Worm (Caenorhabditis elegans) whole organism, L3 larva: ENCODE results near the gene pals-18.

ENCODE experiments used
- R02D3.7 ChIP-seq: fragments of 150-350 bp; optimal IDR thresholded peaks from 2 replicates; lab custom pipeline; 2014; ENCODE audit warnings: missing biosample characterization, missing genetic modification characterization
- ZK546.5 ChIP-seq: sonication (generic microtip); optimal IDR thresholded peaks from 2 replicates; lab custom pipeline; 2017; ENCODE audit warnings: missing biosample characterization, missing genetic modification characterization
- ama-1 ChIP-seq: fragments of 150-350 bp; optimal IDR thresholded peaks from 2 replicates; lab custom pipeline; 2018
- ceh-16 ChIP-seq: sonication (generic microtip); optimal IDR thresholded peaks from 2 replicates; lab custom pipeline; 2017; ENCODE audit warnings: missing biosample characterization, missing genetic modification characterization
- ceh-28 ChIP-seq: fragments of 150-350 bp; optimal IDR thresholded peaks from 2 replicates; lab custom pipeline; 2014; ENCODE audit warnings: missing biosample characterization, missing genetic modification reagents, missing genetic modification characterization
- ceh-82 ChIP-seq: fragments of 150-350 bp; optimal IDR thresholded peaks from 2 replicates; lab custom pipeline; 2014; ENCODE audit warnings: missing biosample characterization, missing genetic modification characterization
- ceh-9 ChIP-seq: sonication (generic microtip); optimal IDR thresholded peaks from 2 replicates; lab custom pipeline; 2018; ENCODE audit warnings: missing biosample characterization, missing genetic modification characterization
- daf-12 ChIP-seq: fragments of 150-350 bp; optimal IDR thresholded peaks from 2 replicates; lab custom pipeline; 2014; ENCODE audit warnings: missing biosample characterization, missing genetic modification reagents, missing genetic modification characterization
- egl-27 ChIP-seq: sonication (generic microtip); optimal IDR thresholded peaks from 4 replicates; lab custom pipeline; 2017; ENCODE audit warnings: missing biosample characterization, missing genetic modification reagents, missing genetic modification characterization
- egl-5 ChIP-seq: fragments of 150-350 bp; optimal IDR thresholded peaks from 2 replicates; lab custom pipeline; 2017; ENCODE audit warnings: missing biosample characterization, missing genetic modification reagents, missing genetic modification characterization, inconsistent platforms
- elt-1 ChIP-seq: fragments of 150-350 bp; optimal IDR thresholded peaks from 2 replicates; lab custom pipeline; 2014; ENCODE audit warnings: missing biosample characterization, missing genetic modification characterization
- elt-2 ChIP-seq: sonication (generic microtip); optimal IDR thresholded peaks from 2 replicates; lab custom pipeline; 2016; ENCODE audit warnings: missing genetic modification reagents, mild to moderate bottlenecking, missing genetic modification characterization, missing compliant biosample characterization
- elt-3 ChIP-seq, 3 experiments: fragments of 150-350 bp in 1 of 3; sonication (generic microtip) in 2 of 3; optimal IDR thresholded peaks; 2 replicates in 2 of 3; 4 replicates in 1 of 3; lab custom pipeline; 2014 to 2017; ENCODE audit warnings: missing biosample characterization in 3 of 3, missing genetic modification characterization in 3 of 3
- eor-1 ChIP-seq, 2 experiments: fragments of 150-350 bp; optimal IDR thresholded peaks; 2 replicates each; lab custom pipeline; 2014 to 2018; ENCODE audit warnings: missing biosample characterization in 2 of 2, missing genetic modification characterization in 2 of 2
- fkh-2 ChIP-seq: fragments of 150-350 bp; optimal IDR thresholded peaks from 2 replicates; lab custom pipeline; 2014; ENCODE audit warnings: missing biosample characterization, missing genetic modification reagents, missing genetic modification characterization
- fos-1 ChIP-seq: fragments of 150-350 bp; optimal IDR thresholded peaks from 2 replicates; lab custom pipeline; 2014; ENCODE audit warnings: missing biosample characterization, missing genetic modification characterization
- hmg-11 ChIP-seq: sonication (generic microtip); optimal IDR thresholded peaks from 2 replicates; lab custom pipeline; 2016; ENCODE audit warnings: missing genetic modification characterization, missing compliant biosample characterization
- jun-1 ChIP-seq: fragments of 150-350 bp; optimal IDR thresholded peaks from 2 replicates; lab custom pipeline; 2014; ENCODE audit warnings: missing biosample characterization, missing genetic modification reagents, missing genetic modification characterization
- lin-15B ChIP-seq: fragments of 150-350 bp; optimal IDR thresholded peaks from 2 replicates; lab custom pipeline; 2014; ENCODE audit warnings: missing biosample characterization, missing genetic modification characterization
- lin-39 ChIP-seq: fragments of 150-350 bp; optimal IDR thresholded peaks from 2 replicates; lab custom pipeline; 2018; ENCODE audit warnings: missing biosample characterization, missing genetic modification reagents, missing genetic modification characterization
- lsy-12 ChIP-seq: sonication (generic microtip); optimal IDR thresholded peaks from 2 replicates; lab custom pipeline; 2016; ENCODE audit warnings: mild to moderate bottlenecking, missing genetic modification characterization, missing compliant biosample characterization
- mdl-1 ChIP-seq: fragments of 150-350 bp; optimal IDR thresholded peaks from 2 replicates; lab custom pipeline; 2014; ENCODE audit warnings: missing biosample characterization, missing genetic modification characterization
- mml-1 ChIP-seq: fragments of 150-350 bp; sonication (generic microtip); optimal IDR thresholded peaks from 3 replicates; lab custom pipeline; 2014; ENCODE audit warnings: missing biosample characterization, missing genetic modification characterization
- nfya-1 ChIP-seq: sonication (generic microtip); optimal IDR thresholded peaks from 2 replicates; lab custom pipeline; 2017; ENCODE audit warnings: missing genetic modification characterization, mild to moderate bottlenecking, missing compliant biosample characterization, antibody characterized with exemption, moderate library complexity; ENCODE audit not compliant: insufficient read depth
- nhr-11 ChIP-seq: fragments of 150-350 bp; optimal IDR thresholded peaks from 2 replicates; lab custom pipeline; 2014; ENCODE audit warnings: missing biosample characterization, missing genetic modification characterization
- nhr-12 ChIP-seq: fragments of 150-350 bp; optimal IDR thresholded peaks from 2 replicates; lab custom pipeline; 2014; ENCODE audit warnings: missing biosample characterization, missing genetic modification characterization
- nhr-23 ChIP-seq: fragments of 150-350 bp; optimal IDR thresholded peaks from 2 replicates; lab custom pipeline; 2014; ENCODE audit warnings: missing biosample characterization, missing genetic modification reagents, missing genetic modification characterization
- nhr-237 ChIP-seq: fragments of 150-350 bp; optimal IDR thresholded peaks from 2 replicates; lab custom pipeline; 2014; ENCODE audit warnings: missing biosample characterization, missing genetic modification characterization
- nhr-25 ChIP-seq: sonication (generic microtip); optimal IDR thresholded peaks from 2 replicates; lab custom pipeline; 2017; ENCODE audit warnings: missing biosample characterization, missing genetic modification characterization
- nhr-28 ChIP-seq: fragments of 150-350 bp; optimal IDR thresholded peaks from 2 replicates; lab custom pipeline; 2014; ENCODE audit warnings: missing biosample characterization, missing genetic modification characterization
- nhr-43 ChIP-seq: sonication (generic microtip); optimal IDR thresholded peaks from 2 replicates; lab custom pipeline; 2016; ENCODE audit warnings: mild to moderate bottlenecking, missing genetic modification characterization, missing compliant biosample characterization; ENCODE audit not compliant: poor library complexity, severe bottlenecking
- nhr-67 ChIP-seq: fragments of 150-350 bp; optimal IDR thresholded peaks from 2 replicates; lab custom pipeline; 2014; ENCODE audit warnings: missing biosample characterization, missing genetic modification characterization
- nhr-76 ChIP-seq: fragments of 150-350 bp; sonication (generic microtip); optimal IDR thresholded peaks from 5 replicates; lab custom pipeline; 2014; ENCODE audit warnings: missing biosample characterization, missing genetic modification characterization
- pha-4 ChIP-seq: fragments of 150-350 bp; optimal IDR thresholded peaks from 2 replicates; lab custom pipeline; 2014; ENCODE audit warnings: missing biosample characterization, missing genetic modification reagents, missing genetic modification characterization
- pqm-1 ChIP-seq: fragments of 150-350 bp; optimal IDR thresholded peaks from 2 replicates; lab custom pipeline; 2017; ENCODE audit warnings: missing biosample characterization, missing genetic modification characterization, inconsistent platforms
- sea-2 ChIP-seq: fragments of 150-350 bp; sonication (generic microtip); optimal IDR thresholded peaks from 4 replicates; lab custom pipeline; 2014; ENCODE audit warnings: missing biosample characterization, missing genetic modification reagents, missing genetic modification characterization
- skn-1 ChIP-seq: fragments of 150-350 bp; optimal IDR thresholded peaks from 2 replicates; lab custom pipeline; 2014; ENCODE audit warnings: missing biosample characterization, missing genetic modification characterization
- snpc-4 ChIP-seq: fragments of 150-350 bp; optimal IDR thresholded peaks from 2 replicates; lab custom pipeline; 2014; ENCODE audit warnings: missing biosample characterization, missing genetic modification characterization
- tbx-2 ChIP-seq: sonication (generic microtip); optimal IDR thresholded peaks from 2 replicates; lab custom pipeline; 2016; ENCODE audit warnings: mild to moderate bottlenecking, missing genetic modification characterization, missing compliant biosample characterization
- unc-39 ChIP-seq: sonication (generic microtip); optimal IDR thresholded peaks from 4 replicates; lab custom pipeline; 2017; ENCODE audit warnings: missing biosample characterization, missing genetic modification characterization
- zag-1 ChIP-seq: fragments of 150-350 bp; optimal IDR thresholded peaks from 2 replicates; lab custom pipeline; 2014; ENCODE audit warnings: missing biosample characterization, missing genetic modification characterization
- ztf-11 ChIP-seq: fragments of 150-350 bp; optimal IDR thresholded peaks from 2 replicates; lab custom pipeline; 2014; ENCODE audit warnings: missing biosample characterization, missing genetic modification characterization
- ztf-4 ChIP-seq: fragments of 150-350 bp; optimal IDR thresholded peaks from 2 replicates; lab custom pipeline; 2014; ENCODE audit warnings: missing biosample characterization, missing genetic modification characterization

Gene pals-18

DNA sequence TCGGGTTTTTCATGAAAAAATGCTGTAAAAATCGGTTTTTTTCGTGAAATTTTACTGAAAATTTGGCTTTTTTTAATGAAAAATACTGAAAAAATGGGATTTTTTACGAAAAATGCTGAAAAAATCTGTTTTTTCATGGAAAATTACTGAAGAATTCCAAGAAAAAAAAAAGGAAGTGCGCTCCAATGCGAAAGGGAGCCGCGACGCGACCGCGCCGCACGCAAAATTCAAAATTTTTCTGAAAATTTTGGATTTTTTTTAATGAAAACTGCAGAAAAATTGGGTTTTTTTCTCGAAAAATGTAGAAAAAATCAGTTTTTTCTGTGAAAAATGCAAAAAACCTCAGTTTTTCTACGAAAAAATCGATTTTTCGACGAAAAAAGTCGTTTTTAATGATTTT is 13.4 kb downstream of the pals-18 start:
- no peak for TF ChIP-seq unc-39 (tag; lab: Kevin White, UChicago)
- TF ChIP-seq ceh-9: no peak
- no peak for TF ChIP-seq nhr-25 (tag; lab: Kevin White, UChicago)
- TF ChIP-seq elt-2: no peak
- no peak for TF ChIP-seq snpc-4
- TF ChIP-seq nhr-76 (tag; lab: Kevin White, UChicago): no peak
- TF ChIP-seq ztf-11 (tag; lab: Kevin White, UChicago): no peak
- TF ChIP-seq hmg-11 (tag; lab: Kevin White, UChicago): no peak
- TF ChIP-seq nhr-237 (tag; lab: Kevin White, UChicago): no peak
- no peak for TF ChIP-seq eor-1 (tag; optimal IDR thresholded peaks at IDR 0.05; lab: Kevin White, UChicago)
- TF ChIP-seq tbx-2: no peak
- no peak for TF ChIP-seq nfya-1 (tag; lab: Kevin White, UChicago)
- TF ChIP-seq mdl-1 (tag; lab: Kevin White, UChicago): no peak
- TF ChIP-seq lsy-12 (tag; lab: Kevin White, UChicago): no peak
- TF ChIP-seq skn-1 (tag; lab: Kevin White, UChicago): no peak
- TF ChIP-seq nhr-12 (tag; lab: Kevin White, UChicago): no peak
- no peak for TF ChIP-seq ceh-82
- no peak for TF ChIP-seq ztf-4 (tag; lab: Kevin White, UChicago)

- no peak for TF ChIP-seq ztf-4 (tag; lab: Kevin White, UChicago)
- TF ChIP-seq nhr-12 (tag; lab: Kevin White, UChicago): no peak
- no peak for TF ChIP-seq nhr-67 (tag; lab: Kevin White, UChicago)
- no peak for TF ChIP-seq elt-3 (tag; optimal IDR thresholded peaks at IDR 0.05; lab: Kevin White, UChicago)
- TF ChIP-seq zag-1 (tag; lab: Kevin White, UChicago): no peak
- no peak for TF ChIP-seq fkh-2 (tag; lab: Kevin White, UChicago)
- no peak for TF ChIP-seq eor-1 (tag; optimal IDR thresholded peaks at IDR 0.05; lab: Kevin White, UChicago)
- TF ChIP-seq, all 47 proteins: peak for 0
These were observed 13.9 kb downstream of the pals-18 start, which contains the start of gene elc-1 for ce11 chrIII:1417090-1417489. Gene elc-1 (minus strand): TSS chrIII:1417190.

- TF ChIP-seq lsy-12 (tag; lab: Kevin White, UChicago): peak; percentile 90
- peak; percentile 3 for TF ChIP-seq ceh-82
- TF ChIP-seq mml-1 (tag; lab: Kevin White, UChicago): no peak
- peak; percentile 91 for TF ChIP-seq nhr-23
- peak; percentile 98 for TF ChIP-seq lin-39
- peak; percentile 87 for TF ChIP-seq hmg-11 (tag; lab: Kevin White, UChicago)
- TF ChIP-seq nfya-1 (tag; lab: Kevin White, UChicago): peak; percentile 99
- TF ChIP-seq daf-12 (tag; lab: Kevin White, UChicago): no peak
- TF ChIP-seq nhr-28 (tag; lab: Kevin White, UChicago): no peak
- peak; percentile 60 for TF ChIP-seq nhr-43
- peak in 1 of 3 experiments; percentile 58 for TF ChIP-seq elt-3 (tag; optimal IDR thresholded peaks at IDR 0.05; lab: Kevin White, UChicago)
- TF ChIP-seq R02D3.7: peak; percentile 59
- TF ChIP-seq tbx-2: peak; percentile 55
- TF ChIP-seq jun-1 (tag; lab: Kevin White, UChicago): peak; percentile 73
- TF ChIP-seq ceh-28 (tag; lab: Kevin White, UChicago): peak; percentile 82
- peak; percentile 94 for TF ChIP-seq nhr-25 (tag; lab: Kevin White, UChicago)
- no peak for TF ChIP-seq nhr-67 (tag; lab: Kevin White, UChicago)
- TF ChIP-seq snpc-4: peak; percentile 86
- no peak for TF ChIP-seq ztf-11 (tag; lab: Kevin White, UChicago)
- no peak for TF ChIP-seq eor-1 (tag; optimal IDR thresholded peaks at IDR 0.05; lab: Kevin White, UChicago)
- TF ChIP-seq ceh-16 (tag; lab: Kevin White, UChicago): peak; percentile 42
- peak; percentile 94 for TF ChIP-seq pha-4
- TF ChIP-seq ama-1 (lab: Kevin White, UChicago): peak; percentile 88
- peak; percentile 71 for TF ChIP-seq egl-5 (tag; lab: Kevin White, UChicago)
- peak; percentile 8 for TF ChIP-seq mdl-1 (tag; lab: Kevin White, UChicago)
- no peak for TF ChIP-seq sea-2 (GFP tag; lab: Kevin White, UChicago)
- TF ChIP-seq nhr-11 (tag; lab: Kevin White, UChicago): peak; percentile 47
- TF ChIP-seq ZK546.5 (tag; lab: Kevin White, UChicago): peak; percentile 86
- peak; percentile 31 for TF ChIP-seq egl-27 (tag; lab: Kevin White, UChicago)
- TF ChIP-seq elt-2: peak; percentile 81
- peak; percentile 46 for TF ChIP-seq elt-1
- peak; percentile 30 for TF ChIP-seq skn-1 (tag; lab: Kevin White, UChicago)
- TF ChIP-seq ztf-4 (tag; lab: Kevin White, UChicago): no peak
- no peak for TF ChIP-seq pqm-1 (tag; lab: Kevin White, UChicago)
- TF ChIP-seq fos-1: peak; percentile 66
- TF ChIP-seq lin-15B (tag; lab: Kevin White, UChicago): peak; percentile 94
These were observed 15.5 kb downstream of the pals-18 start for ce11 chrIII:1418709-1419108.
